Fruit fly (Drosophila melanogaster): Measurements from ENCODE around the gene CG12948.

Gene CG12948

DNA sequence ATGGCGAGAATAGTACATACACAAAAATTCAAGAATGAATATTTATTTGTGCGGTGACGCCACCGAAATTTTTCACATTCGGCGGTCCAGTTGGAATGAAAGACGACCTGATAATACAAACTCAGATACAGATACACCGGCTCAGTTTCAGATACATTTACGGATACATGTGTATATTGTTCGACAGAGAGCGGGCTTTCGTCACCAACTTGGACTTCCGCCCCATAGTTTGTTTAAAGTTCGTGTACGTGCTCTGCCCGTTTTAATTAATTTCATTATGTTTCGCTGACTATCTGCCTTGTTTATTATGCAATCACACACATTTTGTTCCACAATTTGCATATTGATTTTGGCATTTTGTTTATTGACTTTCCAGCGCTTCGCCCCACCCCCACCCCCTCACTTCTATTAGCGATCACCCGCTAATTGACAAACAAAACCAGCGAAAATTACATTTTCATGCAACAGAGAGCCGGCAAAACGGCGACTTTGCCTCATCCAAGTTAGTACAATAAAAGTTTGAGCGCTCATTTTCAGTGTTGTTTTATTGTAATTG is 46.3 kb downstream of the CG12948 start:
- peak; percentile 49 for TF ChIP-seq Eip78C (GFP tag)
- peak; percentile 94 for TF ChIP-seq fkh (GFP tag; optimal IDR thresholded peaks at IDR 0.05)
- TF ChIP-seq CG4318 (GFP tag; optimal IDR thresholded peaks at IDR 0.05), result no peak
- TF ChIP-seq fd59A (GFP tag; optimal IDR thresholded peaks at IDR 0.05), result no peak
- no peak for TF ChIP-seq CG8632 (GFP tag; optimal IDR thresholded peaks at IDR 0.05)
- no peak for TF ChIP-seq CG6854 (GFP tag; optimal IDR thresholded peaks at IDR 0.05)
- TF ChIP-seq CG11762 (GFP tag; optimal IDR thresholded peaks at IDR 0.05; ENCODE audit: insufficient read depth), result no peak
- no peak for TF ChIP-seq Ets21C (GFP tag; optimal IDR thresholded peaks at IDR 0.05)
- no peak for TF ChIP-seq CG3919 (GFP tag; optimal IDR thresholded peaks at IDR 0.05)
- TF ChIP-seq CG7368 (GFP tag; optimal IDR thresholded peaks at IDR 0.05), result no peak
- TF ChIP-seq OdsH (GFP tag; optimal IDR thresholded peaks at IDR 0.05), result no peak
- peak; percentile 30 for TF ChIP-seq vri (GFP tag; optimal IDR thresholded peaks at IDR 0.05)
- TF ChIP-seq Ets96B (tag; optimal IDR thresholded peaks at IDR 0.05), result no peak
- TF ChIP-seq Met (GFP tag; optimal IDR thresholded peaks at IDR 0.05), result peak; percentile 3

DNA sequence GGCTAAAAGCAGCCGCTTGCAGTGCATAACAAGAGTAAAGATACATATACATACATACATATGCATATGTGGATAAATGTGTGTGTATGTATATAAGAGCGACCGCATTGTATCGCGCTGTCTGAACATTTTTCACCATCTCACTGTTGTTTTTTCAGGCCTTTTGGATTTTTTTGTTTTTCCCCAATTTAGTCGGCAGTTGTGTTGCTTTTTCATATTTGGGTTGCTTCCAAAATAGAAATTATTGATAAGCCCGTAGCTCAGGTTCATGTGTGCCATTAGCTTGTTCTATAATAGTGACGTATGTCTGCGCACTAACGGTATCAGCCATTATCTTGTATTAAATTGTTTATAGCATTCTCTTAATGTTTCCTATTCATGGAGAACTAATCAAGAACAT is 47.0 kb downstream of the CG12948 start:
- TF ChIP-seq spab (GFP tag; optimal IDR thresholded peaks at IDR 0.05) (no peak), vri (GFP tag; optimal IDR thresholded peaks at IDR 0.05) (peak; percentile 21)

Measured in whole organism, prepupa.